Worm (Caenorhabditis elegans) whole organism, L4 larva: ENCODE data around the gene slr-2.

ENCODE experiments used
- F26F4.8 ChIP-seq: fragments of 200-800 bp; sonication (Bioruptor generic); conservative IDR thresholded peaks from 2 replicates; pipeline ENCODE4 v1.3.6; 2022; ENCODE audit warnings: missing genetic modification characterization, missing compliant biosample characterization
- F49E8.2 ChIP-seq: sonication (generic microtip); optimal IDR thresholded peaks from 2 replicates; lab custom pipeline; 2016; ENCODE audit warnings: missing compliant biosample characterization, mild to moderate bottlenecking, missing genetic modification characterization, borderline replicate concordance
- T20F7.1 ChIP-seq: fragments of 200-800 bp; sonication (Bioruptor generic); optimal IDR thresholded peaks from 2 replicates; lab custom pipeline; 2018; ENCODE audit warnings: mild to moderate bottlenecking, missing genetic modification characterization, missing compliant biosample characterization
- Y105C5A.15 ChIP-seq: fragments of 200-800 bp; sonication (Bioruptor generic); IDR thresholded peaks from 2 replicates; pipeline ENCODE4 v1.3.6; 2022; ENCODE audit warnings: missing genetic modification characterization, missing compliant biosample characterization
- Y75B8A.6 ChIP-seq: fragments of 200-800 bp; sonication (Bioruptor generic); IDR thresholded peaks from 2 replicates; pipeline ENCODE4 v1.3.6; 2022; ENCODE audit warnings: missing genetic modification reagents, missing genetic modification characterization, missing compliant biosample characterization
- ZK337.2 ChIP-seq: fragments of 200-800 bp; sonication (Bioruptor generic); IDR thresholded peaks from 2 replicates; pipeline ENCODE4 v1.3.6; 2022; ENCODE audit warnings: missing genetic modification reagents, missing genetic modification characterization, missing compliant biosample characterization
- ama-1 ChIP-seq: fragments of 150-350 bp; optimal IDR thresholded peaks from 2 replicates; lab custom pipeline; 2014; ENCODE audit warnings: inconsistent platforms, mixed read lengths
- ceh-32 ChIP-seq: sonication (generic microtip); optimal IDR thresholded peaks from 2 replicates; lab custom pipeline; 2016; ENCODE audit warnings: mild to moderate bottlenecking, missing genetic modification characterization, missing compliant biosample characterization; ENCODE audit not compliant: poor library complexity
- ces-1 ChIP-seq: fragments of 150-350 bp; sonication (generic microtip); optimal IDR thresholded peaks from 4 replicates; lab custom pipeline; 2014; ENCODE audit warnings: missing biosample characterization, missing genetic modification reagents, missing genetic modification characterization
- cey-2 ChIP-seq: sonication (generic microtip); optimal IDR thresholded peaks from 3 replicates; lab custom pipeline; 2017; ENCODE audit warnings: missing genetic modification characterization, mild to moderate bottlenecking, missing compliant biosample characterization, antibody characterized with exemption, borderline replicate concordance; ENCODE audit not compliant: insufficient read depth
- ctbp-1 ChIP-seq: fragments of 200-800 bp; sonication (Bioruptor generic); IDR thresholded peaks from 2 replicates; pipeline ENCODE4 v1.3.6; 2022; ENCODE audit warnings: missing genetic modification reagents, missing genetic modification characterization, missing compliant biosample characterization
- daf-12 ChIP-seq: fragments of 150-350 bp; optimal IDR thresholded peaks from 2 replicates; lab custom pipeline; 2014; ENCODE audit warnings: missing biosample characterization, missing genetic modification reagents, missing genetic modification characterization
- daf-16 ChIP-seq, 3 experiments: sonication (generic microtip); optimal IDR thresholded peaks; 2 replicates each; lab custom pipeline; 2016 to 2017; ENCODE audit warnings: missing genetic modification characterization in 3 of 3, missing genetic modification reagents in 3 of 3, mild to moderate bottlenecking in 2 of 3, missing compliant biosample characterization in 2 of 3, missing biosample characterization in 1 of 3, moderate library complexity in 1 of 3
- daf-19 ChIP-seq: fragments of 200-800 bp; sonication (Bioruptor generic); conservative IDR thresholded peaks from 2 replicates; pipeline ENCODE4 v1.3.6; 2022; ENCODE audit warnings: missing genetic modification characterization, missing compliant biosample characterization
- daf-8 ChIP-seq: fragments of 200-800 bp; sonication (Bioruptor generic); IDR thresholded peaks from 2 replicates; pipeline ENCODE4 v1.3.6; 2022; ENCODE audit warnings: missing genetic modification characterization, missing compliant biosample characterization
- dmd-8 ChIP-seq: fragments of 200-800 bp; sonication (Bioruptor generic); IDR thresholded peaks from 2 replicates; pipeline ENCODE4 v1.3.6; 2022; ENCODE audit warnings: missing genetic modification characterization, missing compliant biosample characterization
- dmd-9 ChIP-seq: fragments of 200-800 bp; sonication (Bioruptor generic); IDR thresholded peaks from 2 replicates; pipeline ENCODE4 v1.3.6; 2022; ENCODE audit warnings: missing genetic modification reagents, missing genetic modification characterization, missing compliant biosample characterization
- dve-1 ChIP-seq: sonication (generic microtip); optimal IDR thresholded peaks from 2 replicates; lab custom pipeline; 2017; ENCODE audit warnings: antibody characterized with exemption, mild to moderate bottlenecking, missing genetic modification characterization, missing compliant biosample characterization; ENCODE audit not compliant: insufficient read depth
- egl-43 ChIP-seq: fragments of 200-800 bp; sonication (Bioruptor generic); IDR thresholded peaks from 2 replicates; pipeline ENCODE4 v1.3.6; 2022; ENCODE audit warnings: missing genetic modification reagents, missing genetic modification characterization, missing compliant biosample characterization
- hlh-11 ChIP-seq: fragments of 200-800 bp; sonication (Bioruptor generic); optimal IDR thresholded peaks from 2 replicates; lab custom pipeline; 2018; ENCODE audit warnings: mild to moderate bottlenecking, missing genetic modification characterization, missing compliant biosample characterization
- lim-7 ChIP-seq: fragments of 200-800 bp; sonication (Bioruptor generic); IDR thresholded peaks from 2 replicates; pipeline ENCODE4 v1.3.6; 2022; ENCODE audit warnings: missing genetic modification characterization, missing compliant biosample characterization
- lin-1 ChIP-seq: fragments of 200-800 bp; sonication (Bioruptor generic); IDR thresholded peaks from 2 replicates; pipeline ENCODE4 v1.3.6; 2022; ENCODE audit warnings: missing genetic modification reagents, missing genetic modification characterization, missing compliant biosample characterization
- lin-13 ChIP-seq: fragments of 150-350 bp; optimal IDR thresholded peaks from 2 replicates; lab custom pipeline; 2014; ENCODE audit warnings: missing biosample characterization, missing genetic modification reagents, missing genetic modification characterization
- lin-15B ChIP-seq: fragments of 150-350 bp; sonication (generic microtip); optimal IDR thresholded peaks from 3 replicates; lab custom pipeline; 2014; ENCODE audit warnings: missing biosample characterization, missing genetic modification characterization
- lin-38 ChIP-seq: fragments of 200-800 bp; sonication (Bioruptor generic); IDR thresholded peaks from 2 replicates; pipeline ENCODE4 v1.3.6; 2022; ENCODE audit warnings: missing genetic modification reagents, missing genetic modification characterization, missing compliant biosample characterization
- lir-3 ChIP-seq: sonication (generic microtip); optimal IDR thresholded peaks from 2 replicates; lab custom pipeline; 2016; ENCODE audit warnings: mild to moderate bottlenecking, missing genetic modification characterization, missing compliant biosample characterization
- lsy-2 ChIP-seq, 2 experiments: fragments of 150-350 bp in 1 of 2; sonication (generic microtip) in 1 of 2; optimal IDR thresholded peaks; 2 replicates each; lab custom pipeline; 2014 to 2017; ENCODE audit warnings: missing biosample characterization in 2 of 2, missing genetic modification characterization in 2 of 2
- madf-5 ChIP-seq, 2 experiments: fragments of 200-800 bp; sonication (Bioruptor generic); IDR thresholded peaks; 2 replicates each; pipeline ENCODE4 v1.3.6; 2022; ENCODE audit warnings: missing compliant biosample characterization in 2 of 2, missing genetic modification characterization in 2 of 2
- mdl-1 ChIP-seq, 2 experiments: fragments of 150-350 bp in 1 of 2; sonication (generic microtip) in 1 of 2; optimal IDR thresholded peaks; 2 replicates each; lab custom pipeline; 2014 to 2017; ENCODE audit warnings: missing biosample characterization in 2 of 2, missing genetic modification characterization in 2 of 2
- mdt-29 ChIP-seq: fragments of 200-800 bp; sonication (Bioruptor generic); IDR thresholded peaks from 2 replicates; pipeline ENCODE4 v1.3.6; 2022; ENCODE audit warnings: missing genetic modification reagents, missing genetic modification characterization, missing compliant biosample characterization
- mep-1 ChIP-seq: fragments of 150-350 bp; sonication (generic microtip); optimal IDR thresholded peaks from 3 replicates; lab custom pipeline; 2014; ENCODE audit warnings: missing biosample characterization, missing genetic modification characterization
- mxl-3 ChIP-seq: fragments of 200-800 bp; sonication (Bioruptor generic); optimal IDR thresholded peaks from 2 replicates; lab custom pipeline; 2018; ENCODE audit warnings: mild to moderate bottlenecking, missing genetic modification characterization, missing compliant biosample characterization
- nhr-10 ChIP-seq: fragments of 150-350 bp; optimal IDR thresholded peaks from 2 replicates; lab custom pipeline; 2014; ENCODE audit warnings: missing biosample characterization, missing genetic modification characterization
- nhr-102 ChIP-seq: sonication (generic microtip); optimal IDR thresholded peaks from 2 replicates; lab custom pipeline; 2016; ENCODE audit warnings: mild to moderate bottlenecking, missing genetic modification characterization, moderate library complexity, missing compliant biosample characterization
- nhr-11 ChIP-seq: fragments of 150-350 bp; optimal IDR thresholded peaks from 2 replicates; lab custom pipeline; 2014; ENCODE audit warnings: missing biosample characterization, missing genetic modification characterization
- nhr-25 ChIP-seq: sonication (generic microtip); optimal IDR thresholded peaks from 2 replicates; lab custom pipeline; 2017; ENCODE audit warnings: missing genetic modification characterization, mild to moderate bottlenecking, missing compliant biosample characterization, antibody characterized with exemption, moderate library complexity, borderline replicate concordance; ENCODE audit not compliant: insufficient read depth
- nhr-41 ChIP-seq: fragments of 200-800 bp; sonication (Bioruptor generic); IDR thresholded peaks from 2 replicates; pipeline ENCODE4 v1.3.6; 2022; ENCODE audit warnings: missing genetic modification reagents, missing genetic modification characterization, missing compliant biosample characterization
- php-3 ChIP-seq: fragments of 200-800 bp; sonication (Bioruptor generic); IDR thresholded peaks from 2 replicates; pipeline ENCODE4 v1.3.6; 2022; ENCODE audit warnings: missing genetic modification reagents, missing genetic modification characterization, missing compliant biosample characterization
- rbr-2 ChIP-seq: sonication (generic microtip); optimal IDR thresholded peaks from 2 replicates; lab custom pipeline; 2016; ENCODE audit warnings: missing genotype, missing genetic modification characterization, missing compliant biosample characterization
- skn-1 ChIP-seq: fragments of 150-350 bp; optimal IDR thresholded peaks from 2 replicates; lab custom pipeline; 2014; ENCODE audit warnings: missing biosample characterization, missing genetic modification characterization
- snpc-1.2 ChIP-seq: fragments of 200-800 bp; sonication (Bioruptor generic); IDR thresholded peaks from 2 replicates; pipeline ENCODE4 v1.3.6; 2022; ENCODE audit warnings: missing genetic modification reagents, missing genetic modification characterization, missing compliant biosample characterization
- spr-1 ChIP-seq: sonication (generic microtip); optimal IDR thresholded peaks from 2 replicates; lab custom pipeline; 2016; ENCODE audit warnings: mild to moderate bottlenecking, missing genetic modification characterization, missing compliant biosample characterization
- zfp-2 ChIP-seq: sonication (generic microtip); optimal IDR thresholded peaks from 2 replicates; lab custom pipeline; 2016; ENCODE audit warnings: mild to moderate bottlenecking, missing genetic modification characterization, missing compliant biosample characterization
- zfp-3 ChIP-seq: fragments of 200-800 bp; sonication (Bioruptor generic); conservative IDR thresholded peaks from 2 replicates; pipeline ENCODE4 v1.3.6; 2022; ENCODE audit warnings: missing genetic modification reagents, missing genetic modification characterization, missing compliant biosample characterization
- ztf-11 ChIP-seq: fragments of 150-350 bp; optimal IDR thresholded peaks from 2 replicates; lab custom pipeline; 2014; ENCODE audit warnings: missing biosample characterization, missing genetic modification characterization

Gene slr-2

DNA sequence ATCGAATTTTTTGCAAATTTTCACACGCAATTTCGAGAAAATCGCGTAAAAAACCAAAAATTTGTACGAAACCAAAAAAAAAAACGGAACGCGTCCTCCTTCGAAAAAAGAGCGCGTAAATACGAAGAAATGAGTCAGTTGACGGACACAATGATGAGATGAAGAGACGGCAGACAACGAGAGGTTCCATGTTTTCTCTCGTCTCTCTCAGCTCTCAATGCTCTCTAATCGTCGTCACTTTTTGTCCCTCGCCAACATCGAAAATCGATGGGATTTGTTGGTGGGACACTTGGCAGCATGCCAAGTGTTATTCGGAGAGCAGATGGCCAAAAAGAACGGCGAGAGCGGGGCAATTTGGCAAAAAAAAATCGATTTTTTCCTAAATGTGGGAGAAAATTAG, 7.8 kb upstream of the slr-2 start (continued):
- TF ChIP-seq lsy-2 (tag; optimal IDR thresholded peaks at IDR 0.05; lab: Kevin White, UChicago) (peak; percentile 18 to 86), php-3 (GFP tag; lab: Robert Waterston, UW) (no peak), zfp-2 (tag; lab: Kevin White, UChicago) (no peak), nhr-102 (tag; lab: Kevin White, UChicago) (peak; percentile 2), ceh-32 (tag; lab: Kevin White, UChicago) (no peak), daf-19 (GFP tag; lab: Robert Waterston, UW) (no peak), ztf-11 (tag; lab: Kevin White, UChicago) (no peak), madf-5 (GFP tag; IDR thresholded peaks at IDR 0.05; lab: Robert Waterston, UW) (no peak), lin-13 (GFP tag; lab: Kevin White, UChicago) (no peak), ama-1 (lab: Kevin White, UChicago) (no peak), snpc-1.2 (GFP tag; lab: Robert Waterston, UW) (no peak), Y105C5A.15 (GFP tag; lab: Robert Waterston, UW) (no peak), hlh-11 (tag; lab: Kevin White, UChicago) (peak; percentile 82), daf-12 (tag; lab: Kevin White, UChicago) (no peak), T20F7.1 (peak; percentile 25), F49E8.2 (no peak), mxl-3 (GFP tag; lab: Kevin White, UChicago) (peak; percentile 47), ces-1 (GFP tag; lab: Kevin White, UChicago) (no peak), spr-1 (tag; lab: Kevin White, UChicago) (no peak), lir-3 (tag; lab: Kevin White, UChicago) (no peak), mdt-29 (GFP tag; lab: Robert Waterston, UW) (no peak), rbr-2 (tag; lab: Kevin White, UChicago) (peak; percentile 80), mdl-1 (tag; optimal IDR thresholded peaks at IDR 0.05; lab: Kevin White, UChicago) (peak in 1 of 2 experiments; percentile 14), nhr-10 (tag; lab: Kevin White, UChicago) (no peak), egl-43 (GFP tag; lab: Robert Waterston, UW) (no peak), nhr-11 (tag; lab: Kevin White, UChicago) (peak; percentile 76), dmd-9 (GFP tag; lab: Robert Waterston, UW) (no peak), skn-1 (tag; lab: Kevin White, UChicago) (no peak), mep-1 (tag; lab: Kevin White, UChicago) (peak; percentile 83), dve-1 (tag; lab: Kevin White, UChicago) (peak; percentile 87), ZK337.2 (GFP tag; lab: Robert Waterston, UW) (no peak), lim-7 (GFP tag; lab: Robert Waterston, UW) (no peak)

- TF ChIP-seq cey-2 (tag; lab: Kevin White, UChicago) (no peak), lin-1 (GFP tag; lab: Robert Waterston, UW) (no peak), ZK337.2 (GFP tag; lab: Robert Waterston, UW) (no peak), daf-16 (GFP tag; optimal IDR thresholded peaks at IDR 0.05; lab: Kevin White, UChicago) (no peak), daf-16 (tag; optimal IDR thresholded peaks at IDR 0.05; lab: Kevin White, UChicago) (no peak), nhr-41 (GFP tag; lab: Robert Waterston, UW) (no peak)
Measured at ce11 chrV:18081857-18082256, 5.1 kb upstream of the slr-2 start, which contains the start of gene nova-1. nova-1 (minus strand) TSS chrV:18081957.

ce11 chrV:18085150-18085833, 1.6 kb upstream of the slr-2 start, which contains the start of gene fbxa-106:
fbxa-106 (minus strand) TSS chrV:18085200.
- TF ChIP-seq dmd-8 (GFP tag; lab: Robert Waterston, UW) (0 out of 2 replicates have a peak, but pooled peaks have one; percentile 20), ctbp-1 (GFP tag; lab: Robert Waterston, UW) (0 out of 2 replicates have a peak, but pooled peaks have one; percentile 37), cey-2 (tag; lab: Kevin White, UChicago) (no peak), egl-43 (GFP tag; lab: Robert Waterston, UW) (no peak), daf-8 (GFP tag; lab: Robert Waterston, UW) (no peak), lin-38 (peak; percentile 75), nhr-10 (tag; lab: Kevin White, UChicago) (no peak), F49E8.2 (peak; percentile 72), Y75B8A.6 (GFP tag; lab: Robert Waterston, UW) (no peak), zfp-3 (GFP tag; lab: Robert Waterston, UW) (no peak), lim-7 (GFP tag; lab: Robert Waterston, UW) (no peak), F26F4.8 (no peak), lin-15B (no peak), nhr-25 (no peak)
